Fruit fly (Drosophila melanogaster): ENCODE measurements around the gene eIF4E1.
A peak's percentile ranks its signal among the peaks of the same experiment; 100 is the strongest.

eIF4E1 gene

dm6 chr3L:9377198-9378035 is 24.8 kb downstream of the eIF4E1 start, which contains the start of gene Hsp26 (continued):
- TF ChIP-seq CG4617 (GFP tag; optimal IDR thresholded peaks at IDR 0.05; ENCODE audit: borderline replicate concordance) (peak; percentile 44), CG4360 (GFP tag; IDR thresholded peaks at IDR 0.05) (peak; percentile 54), CG6689 (GFP tag; IDR thresholded peaks at IDR 0.05) (peak; percentile 83), onecut (GFP tag; IDR thresholded peaks at IDR 0.05) (peak; percentile 67), CG2116 (GFP tag; optimal IDR thresholded peaks at IDR 0.05) (peak; percentile 54), gfzf (GFP tag; optimal IDR thresholded peaks at IDR 0.05) (no peak), CG11398 (GFP tag; optimal IDR thresholded peaks at IDR 0.05) (peak; percentile 78), Asciz (GFP tag; optimal IDR thresholded peaks at IDR 0.05) (peak; percentile 74), vnd (GFP tag; IDR thresholded peaks at IDR 0.05; ENCODE audit: partially characterized antibody) (no peak), CG6765 (GFP tag; optimal IDR thresholded peaks at IDR 0.05) (peak; percentile 74), CG11085 (GFP tag; IDR thresholded peaks at IDR 0.05) (0 out of 2 replicates have a peak, but pooled peaks have one; percentile 23), B-H1 (GFP tag; IDR thresholded peaks at IDR 0.05) (peak; percentile 69), Usf (GFP tag; optimal IDR thresholded peaks at IDR 0.05) (no peak), sob (GFP tag; IDR thresholded peaks at IDR 0.05) (peak; percentile 82), Side (GFP tag; optimal IDR thresholded peaks at IDR 0.05) (peak; percentile 90), CG6254 (GFP tag; optimal IDR thresholded peaks at IDR 0.05) (peak; percentile 71), CG33557 (GFP tag; optimal IDR thresholded peaks at IDR 0.05) (peak; percentile 21), CG17912 (GFP tag; optimal IDR thresholded peaks at IDR 0.05) (no peak), jing (GFP tag; optimal IDR thresholded peaks at IDR 0.05) (peak; percentile 57), CG33213 (GFP tag; optimal IDR thresholded peaks at IDR 0.05) (peak; percentile 72), CG2712 (tag; optimal IDR thresholded peaks at IDR 0.05) (peak; percentile 89), sisA (GFP tag; IDR thresholded peaks at IDR 0.05) (peak; percentile 74), Tbp (GFP tag; optimal IDR thresholded peaks at IDR 0.05) (no peak), Elba2 (GFP tag; optimal IDR thresholded peaks at IDR 0.05) (no peak), CG7271 (tag; optimal IDR thresholded peaks at IDR 0.05) (no peak), Jarid2 (GFP tag; optimal IDR thresholded peaks at IDR 0.05) (peak; percentile 75), CG3065 (GFP tag; optimal IDR thresholded peaks at IDR 0.05) (peak; percentile 57), CG14014 (GFP tag; IDR thresholded peaks at IDR 0.05) (peak; percentile 85), CG2889 (GFP tag; IDR thresholded peaks at IDR 0.05) (peak; percentile 63; the same call in 2 of the 3 replicates), CG12659 (GFP tag; optimal IDR thresholded peaks at IDR 0.05) (peak; percentile 86), br (optimal IDR thresholded peaks at IDR 0.05) (no peak), CG12219 (GFP tag; optimal IDR thresholded peaks at IDR 0.05) (peak; percentile 79), ham (GFP tag; IDR thresholded peaks at IDR 0.05) (no peak), Pdp1 (GFP tag; optimal IDR thresholded peaks at IDR 0.05) (peak; percentile 75 to 82), disco-r (GFP tag; optimal IDR thresholded peaks at IDR 0.05) (peak; percentile 83), ase (GFP tag; IDR thresholded peaks at IDR 0.05) (peak; percentile 78), ash1 (GFP tag; optimal IDR thresholded peaks at IDR 0.05) (no peak), croc (GFP tag; conservative IDR thresholded peaks at IDR 0.05) (peak; percentile 55; the same call in 2 of the 3 replicates), pum (GFP tag; optimal IDR thresholded peaks at IDR 0.05) (peak; percentile 81), CG11695 (GFP tag; IDR thresholded peaks at IDR 0.05) (peak; percentile 90), scrt (GFP tag; optimal IDR thresholded peaks at IDR 0.05) (peak; percentile 80), CG31365 (tag; optimal IDR thresholded peaks at IDR 0.05) (peak; percentile 26), zen2 (GFP tag; IDR thresholded peaks at IDR 0.05; ENCODE audit: partially characterized antibody) (no peak), fu2 (GFP tag; optimal IDR thresholded peaks at IDR 0.05) (peak; percentile 83), CG9727 (GFP tag; optimal IDR thresholded peaks at IDR 0.05) (peak; percentile 74), MTF-1 (GFP tag; optimal IDR thresholded peaks at IDR 0.05; ENCODE audit: borderline replicate concordance) (peak; percentile 52), nau (GFP tag; optimal IDR thresholded peaks at IDR 0.05) (peak; percentile 87), Nf-YB (GFP tag; optimal IDR thresholded peaks at IDR 0.05) (peak; percentile 63), ATbp (GFP tag; optimal IDR thresholded peaks at IDR 0.05) (peak; percentile 87)
